Fruit fly (Drosophila melanogaster) S2 (cell line): ENCODE measurements around the gene Pex5.

ENCODE experiments used
- CG8478 ChIP-seq: fragments of >200 bp; optimal IDR thresholded peaks from 2 replicates; lab custom pipeline; 2018
- CTCF ChIP-seq, 2 experiments: fragments of >200 bp; optimal IDR thresholded peaks; 2 replicates each; lab custom pipeline; 2018

dm6 chrX:1893532-1893931, 24.7 kb upstream of the Pex5 start:
- TF ChIP-seq CG8478 (no peak), CTCF (optimal IDR thresholded peaks at IDR 0.05; lab: Kevin White, UChicago) (no peak)
